Fruit fly (Drosophila melanogaster): ENCODE results near the gene bel.

bel gene

dm6 chr3R:8659907-8660660 is 477 bp downstream of the bel start (continued):
- no peak for TF ChIP-seq CG15073 (GFP tag; optimal IDR thresholded peaks at IDR 0.05)
- TF ChIP-seq Xrp1 (GFP tag; IDR thresholded peaks at IDR 0.05), result no peak
- peak; percentile 7 for TF ChIP-seq CG12236 (GFP tag; optimal IDR thresholded peaks at IDR 0.05)
- TF ChIP-seq CG6254 (GFP tag; optimal IDR thresholded peaks at IDR 0.05), result no peak
- TF ChIP-seq Hr3 (GFP tag; optimal IDR thresholded peaks at IDR 0.05), result no peak
- TF ChIP-seq CG15011 (GFP tag; optimal IDR thresholded peaks at IDR 0.05), result no peak
- peak; percentile 29 for TF ChIP-seq mirr (GFP tag; optimal IDR thresholded peaks at IDR 0.05)
- peak; percentile 37 for TF ChIP-seq CG15269 (tag; optimal IDR thresholded peaks at IDR 0.05)
- no peak for TF ChIP-seq CG17802 (tag; optimal IDR thresholded peaks at IDR 0.05)
- peak; percentile 93; the same call in 3 of the 4 replicates for TF ChIP-seq chinmo (GFP tag; IDR thresholded peaks at IDR 0.05; ENCODE audit: partially characterized antibody)
- peak; percentile 47 for TF ChIP-seq lilli (GFP tag; optimal IDR thresholded peaks at IDR 0.05)
- no peak for TF ChIP-seq ATbp (GFP tag; optimal IDR thresholded peaks at IDR 0.05)
- no peak for TF ChIP-seq ash1 (GFP tag; optimal IDR thresholded peaks at IDR 0.05)
- TF ChIP-seq Jarid2 (GFP tag; optimal IDR thresholded peaks at IDR 0.05), result no peak
- TF ChIP-seq CG1792 (GFP tag; optimal IDR thresholded peaks at IDR 0.05), result no peak
- TF ChIP-seq CG33213 (GFP tag; optimal IDR thresholded peaks at IDR 0.05), result peak; percentile 75
- TF ChIP-seq CG10565 (GFP tag; optimal IDR thresholded peaks at IDR 0.05), result no peak
- no peak for TF ChIP-seq CG18599 (GFP tag; optimal IDR thresholded peaks at IDR 0.05)
- TF ChIP-seq Optix (GFP tag; IDR thresholded peaks at IDR 0.05), result no peak
- TF ChIP-seq scrt (GFP tag; optimal IDR thresholded peaks at IDR 0.05), result peak; percentile 6
- peak; percentile 4 for TF ChIP-seq NC2α (GFP tag; optimal IDR thresholded peaks at IDR 0.05)
- peak; percentile 63 for TF ChIP-seq NC2β (GFP tag; optimal IDR thresholded peaks at IDR 0.05)
- peak; percentile 0 for TF ChIP-seq slp2 (GFP tag; optimal IDR thresholded peaks at IDR 0.05)
- TF ChIP-seq MESR4 (GFP tag; optimal IDR thresholded peaks at IDR 0.05), result peak; percentile 95
- peak; percentile 30; the same call in 1 of the 2 replicates for TF ChIP-seq Atf6 (GFP tag; IDR thresholded peaks at IDR 0.05)
- peak; percentile 21 for TF ChIP-seq Deaf1 (tag; optimal IDR thresholded peaks at IDR 0.05)
- TF ChIP-seq CG11696 (GFP tag; IDR thresholded peaks at IDR 0.05), result no peak
- no peak; the same call in 1 of the 2 replicates for TF ChIP-seq stc (GFP tag; IDR thresholded peaks at IDR 0.05)
- no peak for TF ChIP-seq CG43689 (GFP tag; IDR thresholded peaks at IDR 0.05)
- peak; percentile 96 for TF ChIP-seq bbx (GFP tag; IDR thresholded peaks at IDR 0.05; ENCODE audit: partially characterized antibody)
- peak; percentile 48 for TF ChIP-seq CG6765 (GFP tag; optimal IDR thresholded peaks at IDR 0.05)
- TF ChIP-seq CG42726 (GFP tag; IDR thresholded peaks at IDR 0.05; ENCODE audit: partially characterized antibody), result peak; percentile 95
- TF ChIP-seq CG10267 (tag; optimal IDR thresholded peaks at IDR 0.05), result peak; percentile 75
- peak in 1 of 3 experiments; percentile 59 for TF ChIP-seq Stat92E (GFP tag; optimal IDR thresholded peaks at IDR 0.05)
- peak; percentile 99 for TF ChIP-seq Dref (GFP tag; IDR thresholded peaks at IDR 0.05)
- peak; percentile 61 for TF ChIP-seq Xbp1 (GFP tag; optimal IDR thresholded peaks at IDR 0.05)
- peak; percentile 29 for TF ChIP-seq zfh2 (GFP tag; optimal IDR thresholded peaks at IDR 0.05)
- TF ChIP-seq lmd (GFP tag; IDR thresholded peaks at IDR 0.05), result peak; percentile 6; the same call in 1 of the 2 replicates
- TF ChIP-seq Fer2 (tag; optimal IDR thresholded peaks at IDR 0.05), result no peak
- peak; percentile 37 for TF ChIP-seq dmrt11E (tag; optimal IDR thresholded peaks at IDR 0.05)
- TF ChIP-seq CG12659 (GFP tag; optimal IDR thresholded peaks at IDR 0.05), result peak; percentile 84
- TF ChIP-seq Dbx (GFP tag; IDR thresholded peaks at IDR 0.05), result peak; percentile 80; the same call in 2 of the 3 replicates
- TF ChIP-seq Eip74EF (GFP tag; optimal IDR thresholded peaks at IDR 0.05), result peak in 1 of 2 experiments; percentile 14
- 0 out of 2 replicates have a peak, but pooled peaks have one; percentile 5 for TF ChIP-seq ttk (GFP tag; IDR thresholded peaks at IDR 0.05)
- peak; percentile 32 for TF ChIP-seq CG11723 (GFP tag; optimal IDR thresholded peaks at IDR 0.05)
- no peak for TF ChIP-seq CG6175 (GFP tag; IDR thresholded peaks at IDR 0.05)
- TF ChIP-seq CG2129 (GFP tag; IDR thresholded peaks at IDR 0.05; ENCODE audit: partially characterized antibody), result peak; percentile 59
- peak; percentile 20 for TF ChIP-seq PHDP (tag; optimal IDR thresholded peaks at IDR 0.05)
